Worm (Caenorhabditis elegans) whole organism, young adult: ENCODE results near the gene sra-7.

Source experiments
- T26A5.8 ChIP-seq: sonication (generic microtip); optimal IDR thresholded peaks from 2 replicates; lab custom pipeline; 2016; ENCODE audit warnings: missing genetic modification characterization, missing compliant biosample characterization
- ama-1 ChIP-seq, 3 experiments: fragments of 150-350 bp in 1 of 3; sonication (generic microtip) in 2 of 3; optimal IDR thresholded peaks; 2 replicates each; lab custom pipeline; 2014 to 2018; ENCODE audit warnings: missing biosample characterization in 2 of 3, missing genetic modification characterization in 2 of 3, missing genetic modification reagents in 2 of 3
- aptf-3 ChIP-seq: fragments of 200-800 bp; sonication (Bioruptor generic); IDR thresholded peaks from 2 replicates; pipeline ENCODE4 v1.3.6; 2022; ENCODE audit warnings: missing genetic modification characterization, missing compliant biosample characterization
- ccch-3 ChIP-seq: fragments of 200-800 bp; sonication (Bioruptor generic); optimal IDR thresholded peaks from 2 replicates; lab custom pipeline; 2018; ENCODE audit warnings: mild to moderate bottlenecking, missing genetic modification characterization, missing compliant biosample characterization
- efl-1 ChIP-seq: fragments of 150-350 bp; optimal IDR thresholded peaks from 2 replicates; lab custom pipeline; 2014; ENCODE audit warnings: missing biosample characterization, missing genetic modification reagents, missing genetic modification characterization
- hmg-1.2 ChIP-seq: fragments of 200-800 bp; sonication (Bioruptor generic); IDR thresholded peaks from 2 replicates; pipeline ENCODE4 v1.3.6; 2022; ENCODE audit warnings: missing genetic modification reagents, missing genetic modification characterization, missing compliant biosample characterization
- let-526 ChIP-seq: fragments of 200-800 bp; sonication (Bioruptor generic); IDR thresholded peaks from 2 replicates; pipeline ENCODE4 v1.3.6; 2022; ENCODE audit warnings: missing genetic modification reagents, missing genetic modification characterization, missing compliant biosample characterization
- lsy-27 ChIP-seq: sonication (generic microtip); optimal IDR thresholded peaks from 2 replicates; lab custom pipeline; 2017; ENCODE audit warnings: missing genetic modification characterization, mild to moderate bottlenecking, missing compliant biosample characterization, antibody characterized with exemption, missing genotype, borderline replicate concordance; ENCODE audit not compliant: insufficient read depth
- nfya-1 ChIP-seq: sonication (generic microtip); optimal IDR thresholded peaks from 2 replicates; lab custom pipeline; 2017; ENCODE audit warnings: antibody characterized with exemption, missing compliant biosample characterization, missing genetic modification characterization, borderline replicate concordance; ENCODE audit not compliant: insufficient read depth
- nhr-27 ChIP-seq: fragments of 200-800 bp; sonication (Bioruptor generic); optimal IDR thresholded peaks from 2 replicates; lab custom pipeline; 2018; ENCODE audit warnings: mild to moderate bottlenecking, missing genetic modification characterization, moderate library complexity, missing compliant biosample characterization
- pha-4 ChIP-seq: fragments of 150-350 bp; sonication (generic microtip); optimal IDR thresholded peaks from 2 replicates; lab custom pipeline; 2014; ENCODE audit warnings: missing biosample characterization, missing genetic modification reagents, missing genetic modification characterization
- snpc-1.1 ChIP-seq: sonication (generic microtip); optimal IDR thresholded peaks from 2 replicates; lab custom pipeline; 2017; ENCODE audit warnings: missing genetic modification characterization, mild to moderate bottlenecking, missing compliant biosample characterization, antibody characterized with exemption, moderate library complexity, missing genotype, missing genetic modification reagents; ENCODE audit not compliant: insufficient read depth
- snpc-4 ChIP-seq, 5 experiments: fragments of 150-350 bp in 1 of 5; sonication (generic microtip) in 4 of 5; optimal IDR thresholded peaks; 2 replicates each; lab custom pipeline; 2014 to 2018; ENCODE audit warnings: missing genetic modification characterization in 5 of 5, missing biosample characterization in 3 of 5, antibody characterized with exemption in 2 of 5, mild to moderate bottlenecking in 2 of 5, missing compliant biosample characterization in 2 of 5, missing genotype in 2 of 5, moderate library complexity in 2 of 5, missing genetic modification reagents in 1 of 5
- somi-1 ChIP-seq: fragments of 200-800 bp; sonication (Bioruptor generic); optimal IDR thresholded peaks from 2 replicates; lab custom pipeline; 2018; ENCODE audit warnings: mild to moderate bottlenecking, missing genetic modification characterization, missing compliant biosample characterization

ce11 chrII:9498589-9498988 lies 45.9 kb upstream of the sra-7 start:
- TF ChIP-seq aptf-3 (GFP tag; lab: Robert Waterston, UW) (no peak), nfya-1 (tag; lab: Kevin White, UChicago) (no peak), snpc-1.1 (tag; lab: Kevin White, UChicago) (no peak), T26A5.8 (no peak), let-526 (GFP tag; lab: Robert Waterston, UW) (no peak), ama-1 (optimal IDR thresholded peaks at IDR 0.05; lab: Kevin White, UChicago) (no peak), ama-1 (GFP tag; optimal IDR thresholded peaks at IDR 0.05; lab: Kevin White, UChicago) (no peak), snpc-4 (GFP tag; optimal IDR thresholded peaks at IDR 0.05; lab: Kevin White, UChicago) (no peak), snpc-4 (tag; optimal IDR thresholded peaks at IDR 0.05; lab: Kevin White, UChicago) (no peak), efl-1 (GFP tag; lab: Kevin White, UChicago) (no peak), lsy-27 (no peak), ccch-3 (GFP tag; lab: Kevin White, UChicago) (no peak), pha-4 (tag; lab: Kevin White, UChicago) (no peak), nhr-27 (no peak), somi-1 (no peak), hmg-1.2 (GFP tag; lab: Robert Waterston, UW) (no peak)
